Worm (Caenorhabditis elegans) whole organism, young adult: ENCODE data around the gene miga-1.

Source experiments
- F39B2.1 ChIP-seq: fragments of 200-800 bp; sonication (Bioruptor generic); IDR thresholded peaks from 2 replicates; pipeline ENCODE4 v1.3.6; 2022; ENCODE audit warnings: missing genetic modification reagents, missing genetic modification characterization, missing compliant biosample characterization
- F57C9.4 ChIP-seq: sonication (generic microtip); optimal IDR thresholded peaks from 2 replicates; lab custom pipeline; 2017; ENCODE audit warnings: mild to moderate bottlenecking, missing genetic modification characterization, missing compliant biosample characterization
- Y67H2A.10 ChIP-seq: fragments of 200-800 bp; sonication (Bioruptor generic); conservative IDR thresholded peaks from 2 replicates; pipeline ENCODE4 v1.3.6; 2022; ENCODE audit warnings: missing genetic modification reagents, missing genetic modification characterization, missing compliant biosample characterization
- ZK185.1 ChIP-seq: sonication (generic microtip); optimal IDR thresholded peaks from 2 replicates; lab custom pipeline; 2016; ENCODE audit warnings: mild to moderate bottlenecking, missing genetic modification characterization, missing compliant biosample characterization; ENCODE audit not compliant: poor library complexity, severe bottlenecking
- ama-1 ChIP-seq, 3 experiments: fragments of 150-350 bp in 1 of 3; sonication (generic microtip) in 2 of 3; optimal IDR thresholded peaks; 2 replicates each; lab custom pipeline; 2014 to 2018; ENCODE audit warnings: missing biosample characterization in 2 of 3, missing genetic modification characterization in 2 of 3, missing genetic modification reagents in 2 of 3
- aptf-2 ChIP-seq: fragments of 200-800 bp; sonication (Bioruptor generic); conservative IDR thresholded peaks from 2 replicates; pipeline ENCODE4 v1.3.6; 2022; ENCODE audit warnings: missing genetic modification reagents, missing genetic modification characterization, missing compliant biosample characterization
- atf-7 ChIP-seq: sonication (generic microtip); optimal IDR thresholded peaks from 2 replicates; lab custom pipeline; 2017; ENCODE audit warnings: mild to moderate bottlenecking, missing genetic modification characterization, missing compliant biosample characterization
- attf-6 ChIP-seq: fragments of 200-800 bp; sonication (Bioruptor generic); IDR thresholded peaks from 2 replicates; pipeline ENCODE4 v1.3.6; 2022; ENCODE audit warnings: missing genetic modification reagents, missing genetic modification characterization, missing compliant biosample characterization
- bed-1 ChIP-seq: fragments of 200-800 bp; sonication (Bioruptor generic); IDR thresholded peaks from 2 replicates; pipeline ENCODE4 v1.3.6; 2022; ENCODE audit warnings: missing genetic modification reagents, missing genetic modification characterization, missing compliant biosample characterization
- bed-2 ChIP-seq: fragments of 200-800 bp; sonication (Bioruptor generic); IDR thresholded peaks from 2 replicates; pipeline ENCODE4 v1.3.6; 2022; ENCODE audit warnings: missing genetic modification reagents, missing genetic modification characterization, missing compliant biosample characterization
- cebp-1 ChIP-seq, 2 experiments: fragments of 200-800 bp in 1 of 2; sonication (Bioruptor generic) in 1 of 2; sonication (generic microtip) in 1 of 2; IDR thresholded peaks in 1 of 2; optimal IDR thresholded peaks in 1 of 2; 2 replicates each; pipeline versions ENCODE4 v1.3.6 to Lab custom; 2017 to 2022; ENCODE audit warnings: missing compliant biosample characterization in 2 of 2, missing genetic modification characterization in 2 of 2, mild to moderate bottlenecking in 1 of 2, missing genetic modification reagents in 1 of 2, moderate library complexity in 1 of 2
- ceh-27 ChIP-seq: fragments of 200-800 bp; sonication (Bioruptor generic); optimal IDR thresholded peaks from 2 replicates; lab custom pipeline; 2018; ENCODE audit warnings: mild to moderate bottlenecking, missing genetic modification characterization, moderate library complexity, missing compliant biosample characterization
- ceh-40 ChIP-seq: fragments of 200-800 bp; sonication (Bioruptor generic); IDR thresholded peaks from 2 replicates; pipeline ENCODE4 v1.3.6; 2022; ENCODE audit warnings: missing genetic modification characterization, missing compliant biosample characterization
- dpl-1 ChIP-seq: fragments of 150-350 bp; optimal IDR thresholded peaks from 2 replicates; lab custom pipeline; 2014; ENCODE audit warnings: missing biosample characterization, missing genetic modification reagents, missing genetic modification characterization
- egl-44 ChIP-seq: fragments of 200-800 bp; sonication (Bioruptor generic); IDR thresholded peaks from 2 replicates; pipeline ENCODE4 v1.3.6; 2022; ENCODE audit warnings: missing genetic modification reagents, missing genetic modification characterization, missing compliant biosample characterization
- ekl-4 ChIP-seq: fragments of 200-800 bp; sonication (Bioruptor generic); IDR thresholded peaks from 2 replicates; pipeline ENCODE4 v1.3.6; 2022; ENCODE audit warnings: missing genetic modification reagents, missing genetic modification characterization, missing compliant biosample characterization
- him-1 ChIP-seq: sonication (generic microtip); optimal IDR thresholded peaks from 2 replicates; lab custom pipeline; 2016; ENCODE audit warnings: missing genotype, missing genetic modification reagents, missing genetic modification characterization, missing compliant biosample characterization
- let-526 ChIP-seq: fragments of 200-800 bp; sonication (Bioruptor generic); IDR thresholded peaks from 2 replicates; pipeline ENCODE4 v1.3.6; 2022; ENCODE audit warnings: missing genetic modification reagents, missing genetic modification characterization, missing compliant biosample characterization
- lin-26 ChIP-seq: fragments of 200-800 bp; sonication (Bioruptor generic); IDR thresholded peaks from 2 replicates; pipeline ENCODE4 v1.3.6; 2022; ENCODE audit warnings: missing genetic modification reagents, missing genetic modification characterization, missing compliant biosample characterization
- pha-4 ChIP-seq: fragments of 150-350 bp; sonication (generic microtip); optimal IDR thresholded peaks from 2 replicates; lab custom pipeline; 2014; ENCODE audit warnings: missing biosample characterization, missing genetic modification reagents, missing genetic modification characterization
- rpc-1 ChIP-seq, 2 experiments: fragments of 150-350 bp in 1 of 2; sonication (generic microtip) in 1 of 2; optimal IDR thresholded peaks; 2 replicates each; lab custom pipeline; 2014 to 2018; ENCODE audit warnings: missing biosample characterization in 1 of 2, missing genetic modification characterization in 1 of 2, missing genetic modification reagents in 1 of 2, missing genotype in 1 of 2
- sdz-38 ChIP-seq: sonication (generic microtip); optimal IDR thresholded peaks from 2 replicates; lab custom pipeline; 2016; ENCODE audit warnings: missing genotype, missing genetic modification characterization, missing compliant biosample characterization
- snpc-1.1 ChIP-seq: sonication (generic microtip); optimal IDR thresholded peaks from 2 replicates; lab custom pipeline; 2017; ENCODE audit warnings: missing genetic modification characterization, mild to moderate bottlenecking, missing compliant biosample characterization, antibody characterized with exemption, moderate library complexity, missing genotype, missing genetic modification reagents; ENCODE audit not compliant: insufficient read depth
- snpc-1.3 ChIP-seq: sonication (generic microtip); optimal IDR thresholded peaks from 2 replicates; lab custom pipeline; 2017; ENCODE audit warnings: missing genetic modification characterization, mild to moderate bottlenecking, missing compliant biosample characterization, antibody characterized with exemption, moderate library complexity, missing genotype, missing genetic modification reagents; ENCODE audit not compliant: insufficient read depth
- snpc-3.4 ChIP-seq: sonication (generic microtip); optimal IDR thresholded peaks from 2 replicates; lab custom pipeline; 2017; ENCODE audit warnings: missing genetic modification characterization, mild to moderate bottlenecking, missing compliant biosample characterization, antibody characterized with exemption, moderate library complexity, missing genotype, missing genetic modification reagents
- snpc-4 ChIP-seq, 5 experiments: fragments of 150-350 bp in 1 of 5; sonication (generic microtip) in 4 of 5; optimal IDR thresholded peaks; 2 replicates each; lab custom pipeline; 2014 to 2018; ENCODE audit warnings: missing genetic modification characterization in 5 of 5, missing biosample characterization in 3 of 5, antibody characterized with exemption in 2 of 5, mild to moderate bottlenecking in 2 of 5, missing compliant biosample characterization in 2 of 5, missing genotype in 2 of 5, moderate library complexity in 2 of 5, missing genetic modification reagents in 1 of 5
- unc-62 ChIP-seq: fragments of 150-350 bp; optimal IDR thresholded peaks from 2 replicates; lab custom pipeline; 2014; ENCODE audit warnings: missing biosample characterization, missing genetic modification reagents, missing genetic modification characterization
- ztf-28 ChIP-seq: fragments of 200-800 bp; sonication (Bioruptor generic); IDR thresholded peaks from 2 replicates; pipeline ENCODE4 v1.3.6; 2022; ENCODE audit warnings: missing genetic modification reagents, missing genetic modification characterization, missing compliant biosample characterization

miga-1 gene

DNA sequence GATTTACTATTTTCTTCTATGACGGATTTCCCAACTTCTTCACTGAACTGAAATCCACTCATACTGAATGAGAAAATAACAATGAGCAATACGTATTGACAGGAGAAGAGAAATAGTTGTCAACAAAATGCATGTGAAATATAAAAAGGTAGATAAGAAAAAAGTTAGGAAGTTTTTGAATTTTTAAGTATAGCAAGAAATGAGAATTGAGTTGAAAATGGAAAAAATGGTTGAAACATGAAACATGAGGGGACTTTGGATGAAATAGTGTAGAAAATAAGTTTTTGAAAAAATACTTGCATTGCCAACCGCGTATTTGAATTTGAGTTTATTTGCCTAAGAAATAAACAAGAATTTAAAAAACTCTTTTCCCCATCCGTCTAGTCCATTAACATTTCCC lies 46.2 kb upstream of the miga-1 start, which contains the start of the genes pals-38 and C54D10.9:
pals-38 (minus strand) TSS at position 101 of the 400 bp plus-strand sequence.
C54D10.9 (plus strand) TSS at position 259 of the 400 bp plus-strand sequence.
- TF ChIP-seq ama-1 (optimal IDR thresholded peaks at IDR 0.05; lab: Kevin White, UChicago) (no peak), ama-1 (GFP tag; optimal IDR thresholded peaks at IDR 0.05; lab: Kevin White, UChicago) (no peak)
- TF ChIP-seq, all 124 proteins: peak for 0

- TF ChIP-seq rpc-1 (optimal IDR thresholded peaks at IDR 0.05; lab: Kevin White, UChicago) (no peak), rpc-1 (tag; optimal IDR thresholded peaks at IDR 0.05; lab: Kevin White, UChicago) (no peak), egl-44 (GFP tag; lab: Robert Waterston, UW) (no peak), ekl-4 (GFP tag; lab: Robert Waterston, UW) (no peak), snpc-4 (GFP tag; optimal IDR thresholded peaks at IDR 0.05; lab: Kevin White, UChicago) (no peak), snpc-4 (tag; optimal IDR thresholded peaks at IDR 0.05; lab: Kevin White, UChicago) (no peak), dpl-1 (no peak), bed-2 (GFP tag; lab: Robert Waterston, UW) (no peak), bed-1 (no peak), ztf-28 (GFP tag; lab: Robert Waterston, UW) (no peak), snpc-1.3 (no peak), Y67H2A.10 (GFP tag; lab: Robert Waterston, UW) (no peak), snpc-1.1 (tag; lab: Kevin White, UChicago) (no peak), unc-62 (GFP tag; lab: Kevin White, UChicago) (no peak), let-526 (GFP tag; lab: Robert Waterston, UW) (no peak), F57C9.4 (tag; lab: Kevin White, UChicago) (no peak), ceh-40 (no peak), sdz-38 (tag; lab: Kevin White, UChicago) (no peak), aptf-2 (GFP tag; lab: Robert Waterston, UW) (no peak), snpc-3.4 (no peak)
Observed at ce11 chrV:12443754-12444153, 43.1 kb upstream of the miga-1 start, which contains the start of gene pals-39. Gene pals-39 (minus strand): TSS chrV:12443854.

DNA sequence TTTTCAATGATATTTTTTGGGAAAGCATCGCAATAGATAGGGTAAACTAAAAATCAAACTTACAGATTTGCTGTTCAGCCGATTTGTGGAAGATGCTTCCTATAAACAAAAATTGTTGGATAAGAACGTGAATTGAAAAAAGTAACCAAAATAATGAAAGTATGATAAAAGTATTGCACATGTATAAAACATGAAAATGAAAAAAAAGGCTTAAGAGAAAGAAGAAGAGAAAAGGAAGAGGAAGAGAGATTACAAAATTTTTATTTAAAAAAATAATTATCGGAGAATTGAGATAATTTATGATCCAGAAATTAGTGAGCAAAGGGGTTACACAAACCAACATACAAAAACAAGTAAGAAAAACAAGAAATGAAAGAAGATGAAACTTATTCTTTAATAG lies 40.8 kb upstream of the miga-1 start, which contains the start of gene pals-37:
pals-37 (minus strand) TSS at position 101 of the 400 bp plus-strand sequence.
- TF ChIP-seq ZK185.1 (tag; lab: Kevin White, UChicago), result no peak
- no peak for TF ChIP-seq ekl-4 (GFP tag; lab: Robert Waterston, UW)
- TF ChIP-seq ceh-27 (GFP tag; lab: Kevin White, UChicago), result no peak
- TF ChIP-seq him-1, result no peak
- no peak for TF ChIP-seq F57C9.4 (tag; lab: Kevin White, UChicago)
- TF ChIP-seq cebp-1 (GFP tag; IDR thresholded peaks at IDR 0.05; lab: Robert Waterston, UW), result no peak
- TF ChIP-seq cebp-1 (tag; optimal IDR thresholded peaks at IDR 0.05; lab: Kevin White, UChicago), result no peak
- TF ChIP-seq atf-7 (tag; lab: Kevin White, UChicago), result no peak

DNA sequence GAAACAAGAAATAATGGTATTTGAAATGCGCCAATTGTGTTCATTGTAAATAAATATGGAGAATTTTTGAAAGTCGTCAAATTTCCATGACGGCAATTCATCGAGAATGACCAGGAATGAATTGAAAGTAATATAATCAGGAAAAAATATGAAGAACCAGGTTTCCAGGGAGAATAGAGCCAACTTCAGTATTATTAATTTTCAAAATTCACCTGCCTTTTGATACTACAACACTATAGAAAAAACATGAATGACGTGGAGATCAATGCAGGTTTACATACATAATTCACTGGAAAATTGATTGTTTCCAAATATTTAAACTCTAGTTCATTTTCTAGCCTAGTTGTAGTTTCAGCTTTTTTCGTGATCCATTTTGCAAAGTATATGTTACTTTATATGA lies 33.1 kb upstream of the miga-1 start, which contains the start of gene srh-25:
srh-25 (minus strand) TSS at position 101 of the 400 bp plus-strand sequence.
- TF ChIP-seq attf-6, result no peak

DNA sequence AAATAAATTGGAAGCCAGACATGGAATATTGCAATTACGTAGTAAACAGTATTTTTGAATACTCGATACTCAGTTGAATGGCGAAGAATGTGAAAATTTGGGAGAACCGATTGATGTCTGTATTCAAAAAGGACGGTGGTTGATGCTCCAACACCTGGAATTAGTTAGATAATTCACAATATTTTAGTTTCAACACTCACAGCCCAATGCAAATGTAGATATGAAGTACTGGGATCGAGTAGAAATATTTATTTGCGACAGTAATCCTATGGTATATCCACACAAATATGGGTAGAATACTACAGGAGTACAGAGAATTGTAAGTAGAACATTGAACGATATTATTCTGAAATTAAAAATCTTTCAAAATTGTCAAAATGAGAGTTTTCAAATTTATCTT lies 32.4 kb upstream of the miga-1 start:
- no peak for TF ChIP-seq snpc-4 (GFP tag; optimal IDR thresholded peaks at IDR 0.05; lab: Kevin White, UChicago)
- no peak for TF ChIP-seq snpc-4 (tag; optimal IDR thresholded peaks at IDR 0.05; lab: Kevin White, UChicago)
- TF ChIP-seq pha-4 (tag; lab: Kevin White, UChicago), result no peak

- TF ChIP-seq pha-4 (tag; lab: Kevin White, UChicago), result no peak
- no peak for TF ChIP-seq lin-26 (GFP tag; lab: Robert Waterston, UW)
- no peak for TF ChIP-seq F39B2.1
Observed at ce11 chrV:12432111-12432510, 31.5 kb upstream of the miga-1 start, which contains the start of gene C54D10.13. Gene C54D10.13 (minus strand): TSS chrV:12432289.
